Fruit fly (Drosophila melanogaster) whole organism, embryonic: Measurements from ENCODE around the gene CG10019.

Source experiments
- Blimp-1 ChIP-seq: fragments of 200-800 bp; sonication (Bioruptor generic); optimal IDR thresholded peaks from 3 replicates; lab custom pipeline; 2018; ENCODE audit warnings: missing biosample characterization, missing genetic modification characterization, mild to moderate bottlenecking, moderate library complexity, missing genetic modification reagents
- CG10462 ChIP-seq: fragments of 200-800 bp; sonication (Bioruptor generic); optimal IDR thresholded peaks from 2 replicates; lab custom pipeline; 2016; ENCODE audit warnings: missing biosample characterization, missing genetic modification characterization
- CG11247 ChIP-seq: fragments of 200-800 bp; sonication (Bioruptor generic); IDR thresholded peaks from 2 replicates; pipeline ENCODE4 v1.3.6; 2022; ENCODE audit warnings: missing biosample characterization, missing genetic modification characterization
- CG12942 ChIP-seq: fragments of 200-800 bp; sonication (Bioruptor generic); optimal IDR thresholded peaks from 3 replicates; lab custom pipeline; 2016; ENCODE audit warnings: missing biosample characterization, missing genetic modification characterization
- CG14050 ChIP-seq: fragments of 200-800 bp; sonication (Bioruptor generic); IDR thresholded peaks from 3 replicates; pipeline ENCODE4 v1.3.6; 2022; ENCODE audit warnings: missing biosample characterization, missing genetic modification characterization
- CG17359 ChIP-seq: fragments of 200-800 bp; sonication (Bioruptor generic); optimal IDR thresholded peaks from 3 replicates; lab custom pipeline; 2018; ENCODE audit warnings: missing biosample characterization, mild to moderate bottlenecking, missing genetic modification characterization, moderate library complexity
- CG17612 ChIP-seq: fragments of 200-800 bp; sonication (Bioruptor generic); IDR thresholded peaks from 2 replicates; pipeline ENCODE4 v1.3.6; 2022; ENCODE audit warnings: missing biosample characterization, missing genetic modification characterization
- CG17912 ChIP-seq: fragments of 200-800 bp; sonication (Bioruptor generic); optimal IDR thresholded peaks from 2 replicates; lab custom pipeline; 2018; ENCODE audit warnings: missing biosample characterization, mild to moderate bottlenecking, missing genetic modification characterization
- CG33213 ChIP-seq: fragments of 200-800 bp; sonication (Bioruptor generic); optimal IDR thresholded peaks from 3 replicates; lab custom pipeline; 2016; ENCODE audit warnings: missing biosample characterization, missing genetic modification characterization
- CG42726 ChIP-seq: fragments of 200-800 bp; sonication (Bioruptor generic); IDR thresholded peaks from 2 replicates; pipeline ENCODE4 v1.3.6; 2022; ENCODE audit warnings: missing biosample characterization, missing genetic modification characterization; ENCODE audit not compliant: partially characterized antibody
- CG4707 ChIP-seq: fragments of 200-800 bp; sonication (Bioruptor generic); optimal IDR thresholded peaks from 2 replicates; lab custom pipeline; 2018; ENCODE audit warnings: missing biosample characterization, mild to moderate bottlenecking, missing genetic modification characterization, moderate library complexity
- CG4730 ChIP-seq: fragments of 200-800 bp; sonication (Bioruptor generic); IDR thresholded peaks from 2 replicates; pipeline ENCODE4 v1.3.6; 2022; ENCODE audit warnings: missing biosample characterization, missing genetic modification characterization
- CG5180 ChIP-seq: fragments of 200-800 bp; sonication (Bioruptor generic); optimal IDR thresholded peaks from 3 replicates; lab custom pipeline; 2017; ENCODE audit warnings: missing biosample characterization, missing genetic modification characterization, mild to moderate bottlenecking, moderate library complexity, missing genetic modification reagents
- CG6175 ChIP-seq: fragments of 200-800 bp; sonication (Bioruptor generic); IDR thresholded peaks from 3 replicates; pipeline ENCODE4 v1.3.6; 2022; ENCODE audit warnings: missing biosample characterization, missing genetic modification characterization
- CG8944 ChIP-seq: fragments of 200-800 bp; sonication (Bioruptor generic); optimal IDR thresholded peaks from 3 replicates; lab custom pipeline; 2016; ENCODE audit warnings: missing biosample characterization, missing genetic modification characterization
- CG9215 ChIP-seq: fragments of 200-800 bp; sonication (Bioruptor generic); IDR thresholded peaks from 2 replicates; pipeline ENCODE4 v1.3.6; 2022; ENCODE audit warnings: missing biosample characterization, missing genetic modification characterization
- CG9727 ChIP-seq: fragments of 200-800 bp; sonication (Bioruptor generic); optimal IDR thresholded peaks from 3 replicates; lab custom pipeline; 2017; ENCODE audit warnings: missing biosample characterization, mild to moderate bottlenecking, missing genetic modification characterization
- CHES-1-like ChIP-seq: fragments of 200-800 bp; sonication (Bioruptor generic); optimal IDR thresholded peaks from 2 replicates; lab custom pipeline; 2016; ENCODE audit warnings: missing biosample characterization, missing genetic modification characterization
- Dfd ChIP-seq, 2 experiments: fragments of >200 bp; optimal IDR thresholded peaks; 2 replicates each; lab custom pipeline; 2017; ENCODE audit warnings: missing biosample characterization in 2 of 2, missing genetic modification characterization in 2 of 2
- Doc3 ChIP-seq: fragments of 200-800 bp; sonication (Bioruptor generic); IDR thresholded peaks from 3 replicates; pipeline ENCODE4 v1.3.6; 2022; ENCODE audit warnings: missing biosample characterization, missing genetic modification characterization; ENCODE audit not compliant: partially characterized antibody
- Elba2 ChIP-seq: fragments of 200-800 bp; sonication (Bioruptor generic); optimal IDR thresholded peaks from 3 replicates; lab custom pipeline; 2016; ENCODE audit warnings: missing biosample characterization, missing genetic modification characterization
- Fer3 ChIP-seq: fragments of 200-800 bp; sonication (Bioruptor generic); optimal IDR thresholded peaks from 2 replicates; lab custom pipeline; 2018; ENCODE audit warnings: missing biosample characterization, mild to moderate bottlenecking, missing genetic modification characterization, moderate library complexity
- Hey ChIP-seq: fragments of 200-800 bp; sonication (Bioruptor generic); optimal IDR thresholded peaks from 3 replicates; lab custom pipeline; 2018; ENCODE audit warnings: missing biosample characterization, mild to moderate bottlenecking, missing genetic modification characterization
- HmgZ ChIP-seq: fragments of 200-800 bp; sonication (Bioruptor generic); optimal IDR thresholded peaks from 2 replicates; lab custom pipeline; 2018; ENCODE audit warnings: missing biosample characterization, mild to moderate bottlenecking, missing genetic modification characterization
- Hr39 ChIP-seq: fragments of >200 bp; optimal IDR thresholded peaks from 2 replicates; lab custom pipeline; 2017
- Hr51 ChIP-seq, 2 experiments: fragments of 200-800 bp; sonication (Bioruptor generic); optimal IDR thresholded peaks; 2 replicates in 1 of 2; 3 replicates in 1 of 2; lab custom pipeline; 2016 to 2018; ENCODE audit warnings: missing biosample characterization in 2 of 2, missing genetic modification characterization in 2 of 2, mild to moderate bottlenecking in 1 of 2, moderate library complexity in 1 of 2
- Lhr ChIP-seq: fragments of 200-800 bp; sonication (Bioruptor generic); optimal IDR thresholded peaks from 3 replicates; lab custom pipeline; 2017; ENCODE audit warnings: mild to moderate bottlenecking, missing biosample characterization, missing genetic modification reagents, missing genetic modification characterization
- Lpt ChIP-seq: fragments of >200 bp; optimal IDR thresholded peaks from 2 replicates; lab custom pipeline; 2018; ENCODE audit warnings: missing biosample characterization, missing genetic modification characterization
- NC2β ChIP-seq: fragments of 200-800 bp; sonication (Bioruptor generic); optimal IDR thresholded peaks from 2 replicates; lab custom pipeline; 2016; ENCODE audit warnings: missing biosample characterization, missing genetic modification characterization
- NK7.1 ChIP-seq: fragments of 200-800 bp; sonication (Bioruptor generic); optimal IDR thresholded peaks from 3 replicates; lab custom pipeline; 2016; ENCODE audit warnings: missing biosample characterization, missing genetic modification characterization
- Nf-YB ChIP-seq: fragments of 200-800 bp; sonication (Bioruptor generic); optimal IDR thresholded peaks from 3 replicates; lab custom pipeline; 2019; ENCODE audit warnings: missing biosample characterization, mild to moderate bottlenecking, missing genetic modification characterization, moderate library complexity
- Nf-YC ChIP-seq: fragments of 200-800 bp; optimal IDR thresholded peaks from 3 replicates; lab custom pipeline; 2019; ENCODE audit warnings: missing biosample characterization, mild to moderate bottlenecking, missing genetic modification characterization, moderate library complexity
- Side ChIP-seq: fragments of 200-800 bp; sonication (Bioruptor generic); optimal IDR thresholded peaks from 2 replicates; lab custom pipeline; 2016; ENCODE audit warnings: missing biosample characterization, missing genetic modification characterization
- Trl ChIP-seq, 3 experiments: fragments of >200 bp in 2 of 3; fragments of 200-800 bp in 1 of 3; sonication (Bioruptor generic) in 1 of 3; optimal IDR thresholded peaks; 2 replicates in 1 of 3; 3 replicates in 2 of 3; lab custom pipeline; 2016 to 2017; ENCODE audit warnings: missing biosample characterization in 1 of 3, missing genetic modification characterization in 1 of 3
- Xrp1 ChIP-seq: fragments of 200-800 bp; sonication (Bioruptor generic); IDR thresholded peaks from 2 replicates; pipeline ENCODE4 v1.3.6; 2022; ENCODE audit warnings: missing biosample characterization, missing genetic modification characterization
- crc ChIP-seq: fragments of 200-800 bp; sonication (Bioruptor generic); optimal IDR thresholded peaks from 2 replicates; lab custom pipeline; 2016; ENCODE audit warnings: missing biosample characterization, missing genetic modification characterization
- croc ChIP-seq: fragments of 200-800 bp; sonication (Bioruptor generic); conservative IDR thresholded peaks from 3 replicates; pipeline ENCODE4 v1.3.6; 2022; ENCODE audit warnings: missing biosample characterization, missing genetic modification characterization
- cwo ChIP-seq: fragments of 200-800 bp; sonication (Bioruptor generic); optimal IDR thresholded peaks from 3 replicates; lab custom pipeline; 2017; ENCODE audit warnings: missing biosample characterization, missing genetic modification characterization, mild to moderate bottlenecking, moderate library complexity, missing genetic modification reagents
- dan ChIP-seq: fragments of 200-800 bp; sonication (Bioruptor generic); IDR thresholded peaks from 2 replicates; pipeline ENCODE4 v1.3.6; 2022; ENCODE audit warnings: missing biosample characterization, missing genetic modification characterization
- gsb ChIP-seq: fragments of 200-800 bp; sonication (Bioruptor generic); IDR thresholded peaks from 2 replicates; pipeline ENCODE4 v1.3.6; 2022; ENCODE audit warnings: missing biosample characterization, missing genetic modification characterization
- kay ChIP-seq: fragments of 200-800 bp; sonication (Bioruptor generic); optimal IDR thresholded peaks from 2 replicates; lab custom pipeline; 2016; ENCODE audit warnings: missing biosample characterization, missing genetic modification characterization
- lmd ChIP-seq: fragments of 200-800 bp; sonication (Bioruptor generic); IDR thresholded peaks from 2 replicates; pipeline ENCODE4 v1.3.6; 2022; ENCODE audit warnings: missing biosample characterization, missing genetic modification characterization
- mam ChIP-seq: fragments of 200-800 bp; sonication (Bioruptor generic); optimal IDR thresholded peaks from 3 replicates; lab custom pipeline; 2016; ENCODE audit warnings: missing biosample characterization, missing genetic modification characterization
- mirr ChIP-seq: fragments of 200-800 bp; sonication (Bioruptor generic); optimal IDR thresholded peaks from 3 replicates; lab custom pipeline; 2018; ENCODE audit warnings: missing biosample characterization, mild to moderate bottlenecking, missing genetic modification characterization
- pita ChIP-seq: fragments of 200-800 bp; sonication (Bioruptor generic); optimal IDR thresholded peaks from 2 replicates; lab custom pipeline; 2017; ENCODE audit warnings: missing biosample characterization, mild to moderate bottlenecking, missing genetic modification characterization
- slbo ChIP-seq: fragments of 200-800 bp; sonication (Bioruptor generic); IDR thresholded peaks from 2 replicates; pipeline ENCODE4 v1.3.6; 2022; ENCODE audit warnings: missing biosample characterization, missing genetic modification characterization
- so ChIP-seq: fragments of 200-800 bp; sonication (Bioruptor generic); IDR thresholded peaks from 3 replicates; pipeline ENCODE4 v1.3.6; 2022; ENCODE audit warnings: missing biosample characterization, missing genetic modification characterization
- tio ChIP-seq: fragments of 200-800 bp; sonication (Bioruptor generic); optimal IDR thresholded peaks from 2 replicates; lab custom pipeline; 2017; ENCODE audit warnings: missing biosample characterization, missing genetic modification characterization, inconsistent platforms
- vvl ChIP-seq: fragments of 200-800 bp; sonication (Bioruptor generic); IDR thresholded peaks from 2 replicates; pipeline ENCODE4 v1.3.6; 2022; ENCODE audit warnings: missing biosample characterization, missing genetic modification characterization

The CG10019 gene

DNA sequence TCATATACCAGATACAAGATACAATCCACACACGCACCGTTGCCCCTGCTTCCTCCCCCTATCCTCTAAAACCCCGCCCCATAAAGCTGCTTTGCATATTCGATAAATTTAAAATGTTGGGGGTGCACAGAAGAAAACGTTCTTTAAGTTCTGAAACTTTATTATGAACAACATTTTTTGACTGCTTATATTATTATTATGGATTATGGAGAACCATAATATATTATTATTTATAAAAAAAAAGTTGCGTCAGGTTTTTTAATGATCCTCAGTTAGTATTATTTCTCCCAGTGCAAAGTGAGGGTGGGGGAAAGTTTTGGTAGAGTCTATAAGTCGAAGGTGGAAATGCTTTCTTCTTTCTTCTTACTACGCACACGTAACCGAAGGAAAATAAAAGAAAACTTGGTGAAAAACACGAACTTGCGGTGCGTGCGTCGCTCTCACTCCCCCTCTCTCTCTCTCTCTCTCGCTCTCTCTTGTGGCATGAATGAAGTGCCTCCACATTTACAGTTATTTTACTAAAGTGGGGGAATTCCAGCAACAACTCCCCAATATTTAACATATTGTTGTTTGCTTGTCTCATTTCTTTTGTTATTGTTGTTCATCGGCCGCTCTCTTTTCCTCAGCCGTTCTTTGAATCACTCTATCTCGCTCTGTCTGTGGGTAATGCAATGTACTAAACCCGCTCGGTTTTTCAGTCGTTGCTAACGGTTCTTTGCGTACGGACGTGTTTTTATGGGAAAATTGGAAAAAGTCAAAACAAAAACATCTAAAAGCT, 59.2 kb downstream of the CG10019 start (continued):
- TF ChIP-seq CG17912 (GFP tag; lab: Kevin White, UChicago), result no peak
- TF ChIP-seq CG42726 (GFP tag; lab: Robert Waterston, UW), result no peak
- TF ChIP-seq Nf-YC (tag; lab: Kevin White, UChicago), result no peak
- peak; percentile 88 for TF ChIP-seq CG4707 (GFP tag; lab: Kevin White, UChicago)
- TF ChIP-seq CG9215 (GFP tag; lab: Robert Waterston, UW), result no peak; the same call in none of the 2 replicates
- no peak for TF ChIP-seq NK7.1 (GFP tag; lab: Kevin White, UChicago)
- TF ChIP-seq CHES-1-like, result no peak
- no peak for TF ChIP-seq HmgZ
- peak; percentile 67 for TF ChIP-seq Lhr (GFP tag; lab: Kevin White, UChicago)
- TF ChIP-seq tio (GFP tag; lab: Kevin White, UChicago), result peak; percentile 66
- no peak for TF ChIP-seq Hey (tag; lab: Kevin White, UChicago)
- TF ChIP-seq lmd (GFP tag; lab: Robert Waterston, UW), result peak; percentile 79
- TF ChIP-seq pita, result no peak
- TF ChIP-seq CG6175, result no peak
- TF ChIP-seq CG5180, result peak; percentile 43
- TF ChIP-seq dan, result peak; percentile 10; the same call in 1 of the 2 replicates
- TF ChIP-seq crc, result no peak
- TF ChIP-seq mam (GFP tag; lab: Kevin White, UChicago), result no peak
- TF ChIP-seq croc (GFP tag; lab: Robert Waterston, UW), result peak; percentile 88
- peak; percentile 79 for TF ChIP-seq CG4730 (GFP tag; lab: Robert Waterston, UW)
- TF ChIP-seq Dfd (GFP tag; optimal IDR thresholded peaks at IDR 0.05; lab: Kevin White, UChicago), result no peak
- TF ChIP-seq CG11247 (GFP tag; lab: Robert Waterston, UW), result 0 out of 2 replicates have a peak, but pooled peaks have one; percentile 40
- no peak; the same call in 1 of the 2 replicates for TF ChIP-seq gsb (GFP tag; lab: Robert Waterston, UW)
- peak; percentile 89 for TF ChIP-seq CG17359 (tag; lab: Kevin White, UChicago)
- TF ChIP-seq CG33213, result no peak
- TF ChIP-seq Xrp1 (GFP tag; lab: Robert Waterston, UW), result peak; percentile 94
- TF ChIP-seq Fer3 (tag; lab: Kevin White, UChicago), result peak; percentile 59
- peak; percentile 61 for TF ChIP-seq slbo (GFP tag; lab: Robert Waterston, UW)
- TF ChIP-seq Side (GFP tag; lab: Kevin White, UChicago), result no peak
- TF ChIP-seq CG12942 (GFP tag; lab: Kevin White, UChicago), result peak; percentile 61
- no peak for TF ChIP-seq mirr
- TF ChIP-seq Lpt (GFP tag; lab: Kevin White, UChicago), result no peak
- no peak for TF ChIP-seq Doc3 (GFP tag; lab: Robert Waterston, UW)
- peak; percentile 18 for TF ChIP-seq kay (GFP tag; lab: Kevin White, UChicago)
- TF ChIP-seq so (GFP tag; lab: Robert Waterston, UW), result peak; percentile 67
- TF ChIP-seq Elba2, result no peak
- peak; percentile 63 for TF ChIP-seq CG14050 (GFP tag; lab: Robert Waterston, UW)
- TF ChIP-seq Trl (optimal IDR thresholded peaks at IDR 0.05; lab: Kevin White, UChicago), result peak; percentile 49 to 76
- TF ChIP-seq Trl (GFP tag; optimal IDR thresholded peaks at IDR 0.05; lab: Kevin White, UChicago), result peak; percentile 8
- TF ChIP-seq CG10462 (GFP tag; lab: Kevin White, UChicago), result peak; percentile 25
- peak; percentile 59 for TF ChIP-seq Nf-YB (GFP tag; lab: Kevin White, UChicago)
- TF ChIP-seq CG8944 (GFP tag; lab: Kevin White, UChicago), result no peak
- TF ChIP-seq vvl (GFP tag; lab: Robert Waterston, UW), result peak; percentile 96
- no peak for TF ChIP-seq NC2β (GFP tag; lab: Kevin White, UChicago)
- TF ChIP-seq CG17612 (GFP tag; lab: Robert Waterston, UW), result peak; percentile 17; the same call in 1 of the 2 replicates
- TF ChIP-seq cwo, result peak; percentile 30
- TF ChIP-seq Blimp-1, result peak; percentile 95
- TF ChIP-seq CG9727 (GFP tag; lab: Kevin White, UChicago), result peak; percentile 65
- no peak for TF ChIP-seq Hr39 (lab: Kevin White, UChicago)
- peak in 1 of 2 experiments; percentile 82 for TF ChIP-seq Hr51 (GFP tag; optimal IDR thresholded peaks at IDR 0.05; lab: Kevin White, UChicago)
